Worm (Caenorhabditis elegans) whole organism, midembryonic: ENCODE results near the gene R12B2.13.

Experiments
- T22C8.4 ChIP-seq: fragments of 200-800 bp; sonication (Bioruptor generic); IDR thresholded peaks from 2 replicates; pipeline ENCODE4 v1.3.6; 2022; ENCODE audit warnings: missing genetic modification characterization, missing compliant biosample characterization
- cog-1 ChIP-seq: sonication (generic microtip); optimal IDR thresholded peaks from 2 replicates; lab custom pipeline; 2016; ENCODE audit warnings: missing genetic modification characterization, missing compliant biosample characterization
- flt-1 ChIP-seq: fragments of 200-800 bp; sonication (Bioruptor generic); IDR thresholded peaks from 2 replicates; pipeline ENCODE4 v1.3.6; 2022; ENCODE audit warnings: missing genetic modification characterization, missing compliant biosample characterization
- klf-2 ChIP-seq: fragments of 200-800 bp; sonication (Bioruptor generic); conservative IDR thresholded peaks from 2 replicates; pipeline ENCODE4 v1.3.6; 2022; ENCODE audit warnings: missing genetic modification reagents, missing genetic modification characterization, missing compliant biosample characterization
- med-1 ChIP-seq: sonication (generic microtip); optimal IDR thresholded peaks from 2 replicates; lab custom pipeline; 2017; ENCODE audit warnings: missing genetic modification characterization, mild to moderate bottlenecking, missing compliant biosample characterization, antibody characterized with exemption, missing genetic modification reagents; ENCODE audit not compliant: insufficient read depth
- ref-1 ChIP-seq: fragments of 200-800 bp; sonication (Bioruptor generic); conservative IDR thresholded peaks from 2 replicates; pipeline ENCODE4 v1.3.6; 2022; ENCODE audit warnings: missing genetic modification reagents, missing genetic modification characterization, missing compliant biosample characterization
- tab-1 ChIP-seq: fragments of 200-800 bp; sonication (Bioruptor generic); IDR thresholded peaks from 2 replicates; pipeline ENCODE4 v1.3.6; 2022; ENCODE audit warnings: missing genetic modification characterization, missing compliant biosample characterization
- ztf-23 ChIP-seq: fragments of 200-800 bp; sonication (Bioruptor generic); IDR thresholded peaks from 2 replicates; pipeline ENCODE4 v1.3.6; 2022; ENCODE audit warnings: missing genetic modification reagents, missing genetic modification characterization, missing compliant biosample characterization
- ztf-29 ChIP-seq: fragments of 200-800 bp; sonication (Bioruptor generic); IDR thresholded peaks from 2 replicates; pipeline ENCODE4 v1.3.6; 2022; ENCODE audit warnings: missing genetic modification reagents, missing genetic modification characterization, missing compliant biosample characterization

ce11 chrIII:5882284-5882683 is 49.0 kb upstream of the R12B2.13 start:
- TF ChIP-seq cog-1 (tag; lab: Kevin White, UChicago) (no peak), flt-1 (no peak), klf-2 (GFP tag; lab: Robert Waterston, UW) (no peak), T22C8.4 (GFP tag; lab: Robert Waterston, UW) (no peak), med-1 (GFP tag; lab: Kevin White, UChicago) (no peak), tab-1 (GFP tag; lab: Robert Waterston, UW) (no peak), ref-1 (GFP tag; lab: Robert Waterston, UW) (no peak), ztf-29 (GFP tag; lab: Robert Waterston, UW) (no peak), ztf-23 (no peak)
